Worm (Caenorhabditis elegans) whole organism, L3 larva: ENCODE measurements around the gene moc-2.
A peak's percentile ranks its signal among the peaks of the same experiment; 100 is the strongest.

Experiments
- aly-2 ChIP-seq: fragments of 150-350 bp; optimal IDR thresholded peaks from 2 replicates; lab custom pipeline; 2014; ENCODE audit warnings: missing biosample characterization, missing genetic modification characterization
- ama-1 ChIP-seq: fragments of 150-350 bp; optimal IDR thresholded peaks from 2 replicates; lab custom pipeline; 2018
- ceh-16 ChIP-seq: sonication (generic microtip); optimal IDR thresholded peaks from 2 replicates; lab custom pipeline; 2017; ENCODE audit warnings: missing biosample characterization, missing genetic modification characterization
- ceh-28 ChIP-seq: fragments of 150-350 bp; optimal IDR thresholded peaks from 2 replicates; lab custom pipeline; 2014; ENCODE audit warnings: missing biosample characterization, missing genetic modification reagents, missing genetic modification characterization
- ceh-82 ChIP-seq: fragments of 150-350 bp; optimal IDR thresholded peaks from 2 replicates; lab custom pipeline; 2014; ENCODE audit warnings: missing biosample characterization, missing genetic modification characterization
- ceh-9 ChIP-seq: sonication (generic microtip); optimal IDR thresholded peaks from 2 replicates; lab custom pipeline; 2018; ENCODE audit warnings: missing biosample characterization, missing genetic modification characterization
- daf-12 ChIP-seq: fragments of 150-350 bp; optimal IDR thresholded peaks from 2 replicates; lab custom pipeline; 2014; ENCODE audit warnings: missing biosample characterization, missing genetic modification reagents, missing genetic modification characterization
- egl-27 ChIP-seq: sonication (generic microtip); optimal IDR thresholded peaks from 4 replicates; lab custom pipeline; 2017; ENCODE audit warnings: missing biosample characterization, missing genetic modification reagents, missing genetic modification characterization
- egl-5 ChIP-seq: fragments of 150-350 bp; optimal IDR thresholded peaks from 2 replicates; lab custom pipeline; 2017; ENCODE audit warnings: missing biosample characterization, missing genetic modification reagents, missing genetic modification characterization, inconsistent platforms
- elt-1 ChIP-seq: fragments of 150-350 bp; optimal IDR thresholded peaks from 2 replicates; lab custom pipeline; 2014; ENCODE audit warnings: missing biosample characterization, missing genetic modification characterization
- elt-2 ChIP-seq: sonication (generic microtip); optimal IDR thresholded peaks from 2 replicates; lab custom pipeline; 2016; ENCODE audit warnings: missing genetic modification reagents, mild to moderate bottlenecking, missing genetic modification characterization, missing compliant biosample characterization
- fos-1 ChIP-seq: fragments of 150-350 bp; optimal IDR thresholded peaks from 2 replicates; lab custom pipeline; 2014; ENCODE audit warnings: missing biosample characterization, missing genetic modification characterization
- jun-1 ChIP-seq: fragments of 150-350 bp; optimal IDR thresholded peaks from 2 replicates; lab custom pipeline; 2014; ENCODE audit warnings: missing biosample characterization, missing genetic modification reagents, missing genetic modification characterization
- lsy-12 ChIP-seq: sonication (generic microtip); optimal IDR thresholded peaks from 2 replicates; lab custom pipeline; 2016; ENCODE audit warnings: mild to moderate bottlenecking, missing genetic modification characterization, missing compliant biosample characterization
- mdl-1 ChIP-seq: fragments of 150-350 bp; optimal IDR thresholded peaks from 2 replicates; lab custom pipeline; 2014; ENCODE audit warnings: missing biosample characterization, missing genetic modification characterization
- nhr-11 ChIP-seq: fragments of 150-350 bp; optimal IDR thresholded peaks from 2 replicates; lab custom pipeline; 2014; ENCODE audit warnings: missing biosample characterization, missing genetic modification characterization
- nhr-12 ChIP-seq: fragments of 150-350 bp; optimal IDR thresholded peaks from 2 replicates; lab custom pipeline; 2014; ENCODE audit warnings: missing biosample characterization, missing genetic modification characterization
- nhr-23 ChIP-seq: fragments of 150-350 bp; optimal IDR thresholded peaks from 2 replicates; lab custom pipeline; 2014; ENCODE audit warnings: missing biosample characterization, missing genetic modification reagents, missing genetic modification characterization
- nhr-237 ChIP-seq: fragments of 150-350 bp; optimal IDR thresholded peaks from 2 replicates; lab custom pipeline; 2014; ENCODE audit warnings: missing biosample characterization, missing genetic modification characterization
- nhr-43 ChIP-seq: sonication (generic microtip); optimal IDR thresholded peaks from 2 replicates; lab custom pipeline; 2016; ENCODE audit warnings: mild to moderate bottlenecking, missing genetic modification characterization, missing compliant biosample characterization; ENCODE audit not compliant: poor library complexity, severe bottlenecking
- nhr-67 ChIP-seq: fragments of 150-350 bp; optimal IDR thresholded peaks from 2 replicates; lab custom pipeline; 2014; ENCODE audit warnings: missing biosample characterization, missing genetic modification characterization
- nhr-76 ChIP-seq: fragments of 150-350 bp; sonication (generic microtip); optimal IDR thresholded peaks from 5 replicates; lab custom pipeline; 2014; ENCODE audit warnings: missing biosample characterization, missing genetic modification characterization
- pha-4 ChIP-seq: fragments of 150-350 bp; optimal IDR thresholded peaks from 2 replicates; lab custom pipeline; 2014; ENCODE audit warnings: missing biosample characterization, missing genetic modification reagents, missing genetic modification characterization
- pqm-1 ChIP-seq: fragments of 150-350 bp; optimal IDR thresholded peaks from 2 replicates; lab custom pipeline; 2017; ENCODE audit warnings: missing biosample characterization, missing genetic modification characterization, inconsistent platforms
- sea-2 ChIP-seq: fragments of 150-350 bp; sonication (generic microtip); optimal IDR thresholded peaks from 4 replicates; lab custom pipeline; 2014; ENCODE audit warnings: missing biosample characterization, missing genetic modification reagents, missing genetic modification characterization
- skn-1 ChIP-seq: fragments of 150-350 bp; optimal IDR thresholded peaks from 2 replicates; lab custom pipeline; 2014; ENCODE audit warnings: missing biosample characterization, missing genetic modification characterization
- snpc-4 ChIP-seq: fragments of 150-350 bp; optimal IDR thresholded peaks from 2 replicates; lab custom pipeline; 2014; ENCODE audit warnings: missing biosample characterization, missing genetic modification characterization
- tbx-2 ChIP-seq: sonication (generic microtip); optimal IDR thresholded peaks from 2 replicates; lab custom pipeline; 2016; ENCODE audit warnings: mild to moderate bottlenecking, missing genetic modification characterization, missing compliant biosample characterization
- unc-39 ChIP-seq: sonication (generic microtip); optimal IDR thresholded peaks from 4 replicates; lab custom pipeline; 2017; ENCODE audit warnings: missing biosample characterization, missing genetic modification characterization
- unc-62 ChIP-seq: fragments of 150-350 bp; sonication (generic microtip); optimal IDR thresholded peaks from 4 replicates; lab custom pipeline; 2014; ENCODE audit warnings: missing biosample characterization, missing genetic modification reagents, missing genetic modification characterization
- ztf-11 ChIP-seq: fragments of 150-350 bp; optimal IDR thresholded peaks from 2 replicates; lab custom pipeline; 2014; ENCODE audit warnings: missing biosample characterization, missing genetic modification characterization
- ztf-4 ChIP-seq: fragments of 150-350 bp; optimal IDR thresholded peaks from 2 replicates; lab custom pipeline; 2014; ENCODE audit warnings: missing biosample characterization, missing genetic modification characterization

The moc-2 gene

DNA sequence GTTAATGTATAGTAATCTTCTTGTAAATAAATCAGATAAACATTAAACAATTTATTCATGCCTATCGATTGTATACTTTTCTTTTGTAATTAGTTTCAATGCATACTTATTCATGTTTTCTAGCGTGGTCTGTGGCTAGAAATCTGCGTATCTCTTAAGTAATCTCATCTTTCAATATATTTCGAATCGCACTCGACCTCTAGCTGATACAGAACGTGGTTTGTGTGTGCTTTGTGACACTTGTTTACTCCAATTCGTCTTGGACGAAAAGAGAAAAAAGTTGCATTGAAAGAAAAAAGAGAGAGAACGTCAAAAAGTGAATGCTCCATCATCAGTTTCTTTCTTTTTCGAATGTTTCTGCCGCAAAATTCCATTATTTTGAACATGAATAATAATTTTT lies 5.5 kb downstream of the moc-2 start:
- no peak for TF ChIP-seq nhr-76 (tag; lab: Kevin White, UChicago)
- TF ChIP-seq elt-1 (tag; lab: Kevin White, UChicago), result peak; percentile 47

DNA sequence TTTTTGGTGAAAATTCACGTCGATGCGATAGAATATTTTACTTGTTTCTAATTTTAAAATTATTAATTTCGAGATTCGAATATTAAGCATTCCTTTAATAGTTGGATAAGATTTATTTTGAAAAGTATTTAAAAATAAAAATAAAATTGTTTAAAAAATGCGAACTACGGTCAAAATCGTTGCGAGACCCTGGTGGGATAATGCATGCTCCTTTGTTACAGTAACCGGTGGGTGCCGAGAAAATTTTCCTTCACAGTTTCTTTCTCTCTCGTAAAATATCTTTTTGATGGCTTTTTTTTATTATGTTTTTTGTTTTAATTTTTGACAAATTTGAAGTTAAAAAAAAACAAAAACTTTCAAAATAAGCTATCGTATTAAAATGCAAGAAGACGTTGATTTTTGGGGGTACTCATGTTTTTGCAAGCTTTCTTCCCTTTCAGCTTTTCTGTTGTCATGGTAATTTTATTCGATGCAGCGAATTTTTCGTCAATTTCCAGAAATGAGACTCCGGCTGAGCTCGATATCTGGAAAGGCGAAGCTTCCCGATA lies 7.3 kb downstream of the moc-2 start, which contains the start of gene dgtr-1:
TSS of gene dgtr-1 (plus strand) at position 498 of the 548 bp plus-strand sequence.
- TF ChIP-seq nhr-11 (tag; lab: Kevin White, UChicago) (no peak), ceh-82 (no peak), unc-62 (GFP tag; lab: Kevin White, UChicago) (no peak), ceh-9 (no peak), nhr-23 (no peak), ceh-16 (no peak), nhr-76 (tag; lab: Kevin White, UChicago) (no peak), unc-39 (no peak), nhr-67 (tag; lab: Kevin White, UChicago) (no peak), nhr-237 (tag; lab: Kevin White, UChicago) (no peak), ceh-28 (tag; lab: Kevin White, UChicago) (no peak), nhr-12 (no peak), elt-1 (tag; lab: Kevin White, UChicago) (no peak), tbx-2 (tag; lab: Kevin White, UChicago) (no peak), pha-4 (tag; lab: Kevin White, UChicago) (no peak), daf-12 (tag; lab: Kevin White, UChicago) (no peak), aly-2 (tag; lab: Kevin White, UChicago) (no peak), lsy-12 (tag; lab: Kevin White, UChicago) (no peak)

DNA sequence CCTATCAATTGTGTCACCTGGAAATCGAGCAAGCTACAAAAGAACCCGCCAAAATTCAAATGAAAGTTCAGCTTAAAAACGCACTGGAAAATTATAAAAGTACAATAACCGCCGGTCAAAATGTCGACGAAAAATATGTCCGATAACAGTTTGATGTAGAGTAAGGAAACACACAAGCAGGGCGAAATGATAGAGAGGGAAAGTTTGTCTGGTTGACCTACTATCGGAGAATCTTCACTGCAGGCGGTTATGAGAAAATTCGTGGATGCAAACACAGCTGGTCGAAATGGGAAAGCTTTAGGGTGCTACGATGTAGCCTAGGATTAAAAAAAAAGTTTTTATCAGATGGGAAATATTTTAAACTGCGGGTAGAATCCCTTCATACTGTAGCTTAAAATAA lies 8.6 kb downstream of the moc-2 start:
- no peak for TF ChIP-seq unc-39
- TF ChIP-seq lsy-12 (tag; lab: Kevin White, UChicago), result no peak
- no peak for TF ChIP-seq mdl-1 (tag; lab: Kevin White, UChicago)
- no peak for TF ChIP-seq egl-5
- TF ChIP-seq fos-1 (tag; lab: Kevin White, UChicago), result no peak
- TF ChIP-seq ztf-4 (tag; lab: Kevin White, UChicago), result no peak
- no peak for TF ChIP-seq nhr-67 (tag; lab: Kevin White, UChicago)
- no peak for TF ChIP-seq sea-2 (GFP tag; lab: Kevin White, UChicago)
- no peak for TF ChIP-seq daf-12 (tag; lab: Kevin White, UChicago)
- TF ChIP-seq ama-1 (lab: Kevin White, UChicago), result no peak
- no peak for TF ChIP-seq tbx-2 (tag; lab: Kevin White, UChicago)
- TF ChIP-seq, all 47 proteins: peak for 0

DNA sequence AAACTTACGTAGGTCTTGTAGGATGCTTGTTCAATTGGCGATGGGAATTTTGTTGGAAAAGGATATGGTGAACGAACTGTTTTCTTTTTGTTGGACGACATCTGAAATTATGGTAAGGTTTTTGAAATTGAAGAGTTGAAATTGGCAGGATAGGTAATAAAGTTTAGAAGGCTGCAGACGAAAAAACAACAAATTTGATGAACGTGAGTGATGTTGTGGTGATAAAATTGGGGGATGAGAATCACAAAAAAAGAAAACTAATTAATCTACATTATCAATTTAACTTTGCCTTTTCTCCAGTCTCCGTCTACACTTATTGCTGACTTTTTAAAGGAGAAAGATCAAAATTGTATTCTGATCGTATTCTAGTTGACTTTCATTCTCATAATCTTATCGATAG lies 10.2 kb downstream of the moc-2 start, which contains the start of gene cpt-6:
TSS of gene cpt-6 (minus strand) at position 101 of the 400 bp plus-strand sequence.
- no peak for TF ChIP-seq aly-2 (tag; lab: Kevin White, UChicago)

DNA sequence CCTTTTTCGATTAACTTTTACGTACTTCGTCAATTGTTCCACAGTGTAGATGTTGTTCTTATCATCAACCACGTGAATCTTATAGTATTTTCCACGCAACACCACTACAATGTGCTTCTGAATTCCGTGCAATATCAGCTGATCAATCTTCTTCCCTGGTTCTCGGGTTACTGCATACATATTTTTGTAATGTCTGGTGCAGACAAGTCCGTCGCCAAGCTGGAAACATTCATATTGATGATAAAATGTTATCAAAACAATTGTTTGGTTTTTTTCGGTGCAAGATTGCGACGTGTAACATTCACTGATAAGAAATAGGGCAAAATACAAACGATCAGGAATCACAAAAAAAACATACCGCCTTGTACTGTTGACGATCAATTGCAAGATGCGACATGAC lies 11.5 kb downstream of the moc-2 start:
- no peak for TF ChIP-seq unc-62 (GFP tag; lab: Kevin White, UChicago)
- peak; percentile 87 for TF ChIP-seq elt-2
- peak; percentile 33 for TF ChIP-seq pqm-1 (tag; lab: Kevin White, UChicago)
- TF ChIP-seq skn-1 (tag; lab: Kevin White, UChicago), result peak; percentile 7

DNA sequence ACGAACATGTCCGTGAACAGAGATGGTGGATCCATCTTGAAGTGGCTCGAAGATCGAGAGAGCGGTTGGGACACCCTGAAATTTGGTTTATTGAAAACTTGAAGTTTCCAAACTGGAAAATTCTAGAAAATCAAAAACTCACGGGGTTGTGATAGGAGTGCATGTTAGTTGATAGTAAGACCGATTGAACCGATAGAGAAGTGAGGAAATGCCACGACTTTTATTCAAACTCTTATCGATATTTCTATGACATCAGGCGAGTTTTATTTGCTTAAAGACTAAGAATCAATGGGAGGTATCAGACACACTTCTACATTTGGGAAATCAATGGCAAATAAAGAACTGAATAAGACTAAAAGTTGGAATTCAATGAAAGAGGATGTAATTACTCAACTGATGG lies 15.1 kb downstream of the moc-2 start, which contains the start of gene lec-10:
TSS of gene lec-10 (minus strand) at position 272 of the 400 bp plus-strand sequence.
- no peak for TF ChIP-seq ztf-11 (tag; lab: Kevin White, UChicago)
- TF ChIP-seq elt-2, result peak; percentile 95
- TF ChIP-seq jun-1 (tag; lab: Kevin White, UChicago), result peak; percentile 26
- peak; percentile 89 for TF ChIP-seq pqm-1 (tag; lab: Kevin White, UChicago)
- TF ChIP-seq pha-4 (tag; lab: Kevin White, UChicago), result peak; percentile 59

DNA sequence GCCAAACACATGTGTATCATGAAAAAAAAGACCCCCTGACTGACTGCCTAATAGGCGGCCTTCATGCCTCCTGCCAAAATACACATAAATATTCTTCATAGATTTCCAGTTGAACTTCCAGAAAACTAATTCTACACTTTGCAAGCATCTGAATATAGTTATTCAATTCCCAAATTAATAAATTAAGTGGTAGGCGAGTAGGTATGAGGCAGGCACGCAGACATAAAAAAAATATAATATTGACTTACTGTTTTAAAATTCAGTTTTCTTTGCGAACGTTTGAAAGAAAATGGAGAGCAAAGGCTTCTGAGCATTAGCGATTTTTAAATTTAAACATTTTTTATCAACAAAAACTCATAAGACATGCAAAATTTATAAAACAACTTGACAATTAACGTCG lies 16.1 kb downstream of the moc-2 start:
- TF ChIP-seq fos-1 (tag; lab: Kevin White, UChicago), result no peak
- no peak for TF ChIP-seq ztf-4 (tag; lab: Kevin White, UChicago)
- no peak for TF ChIP-seq egl-27 (tag; lab: Kevin White, UChicago)
- TF ChIP-seq elt-2, result peak; percentile 27
- TF ChIP-seq tbx-2 (tag; lab: Kevin White, UChicago), result no peak
- no peak for TF ChIP-seq daf-12 (tag; lab: Kevin White, UChicago)
- peak; percentile 45 for TF ChIP-seq jun-1 (tag; lab: Kevin White, UChicago)
- no peak for TF ChIP-seq nhr-43 (tag; lab: Kevin White, UChicago)
- no peak for TF ChIP-seq lsy-12 (tag; lab: Kevin White, UChicago)
- peak; percentile 8 for TF ChIP-seq ceh-28 (tag; lab: Kevin White, UChicago)
- TF ChIP-seq nhr-237 (tag; lab: Kevin White, UChicago), result no peak
- TF ChIP-seq snpc-4 (tag; lab: Kevin White, UChicago), result no peak
- no peak for TF ChIP-seq ama-1 (lab: Kevin White, UChicago)
